Worm (Caenorhabditis elegans) whole organism, L4 larva: ENCODE data around the gene F11A5.16.

Source experiments
- D1046.2 ChIP-seq: fragments of 200-800 bp; sonication (Bioruptor generic); IDR thresholded peaks from 2 replicates; pipeline ENCODE4 v1.3.6; 2022; ENCODE audit warnings: missing genetic modification characterization, missing compliant biosample characterization
- F26F4.8 ChIP-seq: fragments of 200-800 bp; sonication (Bioruptor generic); conservative IDR thresholded peaks from 2 replicates; pipeline ENCODE4 v1.3.6; 2022; ENCODE audit warnings: missing genetic modification characterization, missing compliant biosample characterization
- F44E2.7 ChIP-seq: fragments of 200-800 bp; sonication (Bioruptor generic); IDR thresholded peaks from 2 replicates; pipeline ENCODE4 v2.1.2; 2022; ENCODE audit warnings: missing genetic modification characterization, missing compliant biosample characterization
- R02D3.7 ChIP-seq: fragments of 150-350 bp; sonication (generic microtip); optimal IDR thresholded peaks from 3 replicates; lab custom pipeline; 2014; ENCODE audit warnings: missing biosample characterization, missing genetic modification characterization
- T20F7.1 ChIP-seq: fragments of 200-800 bp; sonication (Bioruptor generic); optimal IDR thresholded peaks from 2 replicates; lab custom pipeline; 2018; ENCODE audit warnings: mild to moderate bottlenecking, missing genetic modification characterization, missing compliant biosample characterization
- T26A8.4 ChIP-seq: fragments of 200-800 bp; sonication (Bioruptor generic); IDR thresholded peaks from 2 replicates; pipeline ENCODE4 v1.3.6; 2022; ENCODE audit warnings: missing genetic modification characterization, missing compliant biosample characterization
- Y105C5A.15 ChIP-seq: fragments of 200-800 bp; sonication (Bioruptor generic); IDR thresholded peaks from 2 replicates; pipeline ENCODE4 v1.3.6; 2022; ENCODE audit warnings: missing genetic modification characterization, missing compliant biosample characterization
- Y48G9A.11 ChIP-seq: fragments of 200-800 bp; sonication (Bioruptor generic); IDR thresholded peaks from 2 replicates; pipeline ENCODE4 v1.3.6; 2022; ENCODE audit warnings: missing genetic modification reagents, missing genetic modification characterization, missing compliant biosample characterization
- ZK337.2 ChIP-seq: fragments of 200-800 bp; sonication (Bioruptor generic); IDR thresholded peaks from 2 replicates; pipeline ENCODE4 v1.3.6; 2022; ENCODE audit warnings: missing genetic modification reagents, missing genetic modification characterization, missing compliant biosample characterization
- ceh-32 ChIP-seq: sonication (generic microtip); optimal IDR thresholded peaks from 2 replicates; lab custom pipeline; 2016; ENCODE audit warnings: mild to moderate bottlenecking, missing genetic modification characterization, missing compliant biosample characterization; ENCODE audit not compliant: poor library complexity
- ces-1 ChIP-seq: fragments of 150-350 bp; sonication (generic microtip); optimal IDR thresholded peaks from 4 replicates; lab custom pipeline; 2014; ENCODE audit warnings: missing biosample characterization, missing genetic modification reagents, missing genetic modification characterization
- cey-2 ChIP-seq: sonication (generic microtip); optimal IDR thresholded peaks from 3 replicates; lab custom pipeline; 2017; ENCODE audit warnings: missing genetic modification characterization, mild to moderate bottlenecking, missing compliant biosample characterization, antibody characterized with exemption, borderline replicate concordance; ENCODE audit not compliant: insufficient read depth
- dmd-6 ChIP-seq: fragments of 200-800 bp; sonication (Bioruptor generic); IDR thresholded peaks from 2 replicates; pipeline ENCODE4 v1.3.6; 2022; ENCODE audit warnings: missing genetic modification reagents, missing genetic modification characterization, missing compliant biosample characterization
- dmd-8 ChIP-seq: fragments of 200-800 bp; sonication (Bioruptor generic); IDR thresholded peaks from 2 replicates; pipeline ENCODE4 v1.3.6; 2022; ENCODE audit warnings: missing genetic modification characterization, missing compliant biosample characterization
- dmd-9 ChIP-seq: fragments of 200-800 bp; sonication (Bioruptor generic); IDR thresholded peaks from 2 replicates; pipeline ENCODE4 v1.3.6; 2022; ENCODE audit warnings: missing genetic modification reagents, missing genetic modification characterization, missing compliant biosample characterization
- duxl-1 ChIP-seq: sonication (generic microtip); optimal IDR thresholded peaks from 2 replicates; lab custom pipeline; 2016; ENCODE audit warnings: mild to moderate bottlenecking, missing genetic modification characterization, moderate library complexity, missing compliant biosample characterization; ENCODE audit not compliant: poor library complexity
- dve-1 ChIP-seq: sonication (generic microtip); optimal IDR thresholded peaks from 2 replicates; lab custom pipeline; 2017; ENCODE audit warnings: antibody characterized with exemption, mild to moderate bottlenecking, missing genetic modification characterization, missing compliant biosample characterization; ENCODE audit not compliant: insufficient read depth
- fos-1 ChIP-seq: fragments of 150-350 bp; optimal IDR thresholded peaks from 2 replicates; lab custom pipeline; 2014; ENCODE audit warnings: missing biosample characterization, missing genetic modification characterization
- hlh-11 ChIP-seq: fragments of 200-800 bp; sonication (Bioruptor generic); optimal IDR thresholded peaks from 2 replicates; lab custom pipeline; 2018; ENCODE audit warnings: mild to moderate bottlenecking, missing genetic modification characterization, missing compliant biosample characterization
- jun-1 ChIP-seq: fragments of 150-350 bp; optimal IDR thresholded peaks from 2 replicates; lab custom pipeline; 2014; ENCODE audit warnings: missing biosample characterization, missing genetic modification reagents, missing genetic modification characterization
- lin-29 ChIP-seq: fragments of 200-800 bp; sonication (Bioruptor generic); IDR thresholded peaks from 2 replicates; pipeline ENCODE4 v1.3.6; 2022; ENCODE audit warnings: missing genetic modification reagents, missing genetic modification characterization, missing compliant biosample characterization
- lin-39 ChIP-seq: fragments of 150-350 bp; optimal IDR thresholded peaks from 2 replicates; lab custom pipeline; 2014; ENCODE audit warnings: missing biosample characterization, missing genetic modification reagents, missing genetic modification characterization
- lir-3 ChIP-seq: sonication (generic microtip); optimal IDR thresholded peaks from 2 replicates; lab custom pipeline; 2016; ENCODE audit warnings: mild to moderate bottlenecking, missing genetic modification characterization, missing compliant biosample characterization
- mxl-3 ChIP-seq: fragments of 200-800 bp; sonication (Bioruptor generic); optimal IDR thresholded peaks from 2 replicates; lab custom pipeline; 2018; ENCODE audit warnings: mild to moderate bottlenecking, missing genetic modification characterization, missing compliant biosample characterization
- nhr-10 ChIP-seq: fragments of 150-350 bp; optimal IDR thresholded peaks from 2 replicates; lab custom pipeline; 2014; ENCODE audit warnings: missing biosample characterization, missing genetic modification characterization
- nhr-102 ChIP-seq: sonication (generic microtip); optimal IDR thresholded peaks from 2 replicates; lab custom pipeline; 2016; ENCODE audit warnings: mild to moderate bottlenecking, missing genetic modification characterization, moderate library complexity, missing compliant biosample characterization
- nhr-111 ChIP-seq: fragments of 200-800 bp; sonication (Bioruptor generic); optimal IDR thresholded peaks from 2 replicates; lab custom pipeline; 2018; ENCODE audit warnings: mild to moderate bottlenecking, missing genetic modification characterization, missing compliant biosample characterization
- nhr-28 ChIP-seq: fragments of 150-350 bp; optimal IDR thresholded peaks from 2 replicates; lab custom pipeline; 2014; ENCODE audit warnings: missing biosample characterization, missing genetic modification characterization
- nhr-6 ChIP-seq: fragments of 150-350 bp; optimal IDR thresholded peaks from 2 replicates; lab custom pipeline; 2014; ENCODE audit warnings: missing biosample characterization, missing genetic modification characterization
- pha-4 ChIP-seq, 2 experiments: fragments of 150-350 bp in 1 of 2; fragments of 200-800 bp in 1 of 2; sonication (Bioruptor generic) in 1 of 2; IDR thresholded peaks in 1 of 2; optimal IDR thresholded peaks in 1 of 2; 2 replicates each; pipeline versions ENCODE4 v1.3.6 to Lab custom; 2014 to 2022; ENCODE audit warnings: missing genetic modification characterization in 2 of 2, missing genetic modification reagents in 2 of 2, missing biosample characterization in 1 of 2, missing compliant biosample characterization in 1 of 2
- php-3 ChIP-seq: fragments of 200-800 bp; sonication (Bioruptor generic); IDR thresholded peaks from 2 replicates; pipeline ENCODE4 v1.3.6; 2022; ENCODE audit warnings: missing genetic modification reagents, missing genetic modification characterization, missing compliant biosample characterization
- pqm-1 ChIP-seq: sonication (generic microtip); optimal IDR thresholded peaks from 2 replicates; lab custom pipeline; 2017; ENCODE audit warnings: missing biosample characterization, missing genetic modification characterization
- saeg-2 ChIP-seq: fragments of 200-800 bp; sonication (Bioruptor generic); IDR thresholded peaks from 2 replicates; pipeline ENCODE4 v1.3.6; 2022; ENCODE audit warnings: missing genetic modification reagents, missing genetic modification characterization, missing compliant biosample characterization
- sdz-12 ChIP-seq: fragments of 200-800 bp; sonication (Bioruptor generic); optimal IDR thresholded peaks from 2 replicates; lab custom pipeline; 2018; ENCODE audit warnings: mild to moderate bottlenecking, missing genetic modification characterization, missing compliant biosample characterization
- set-16 ChIP-seq: fragments of 200-800 bp; sonication (Bioruptor generic); IDR thresholded peaks from 2 replicates; pipeline ENCODE4 v1.3.6; 2022; ENCODE audit warnings: missing genetic modification reagents, missing genetic modification characterization, missing compliant biosample characterization
- snpc-1.2 ChIP-seq: fragments of 200-800 bp; sonication (Bioruptor generic); IDR thresholded peaks from 2 replicates; pipeline ENCODE4 v1.3.6; 2022; ENCODE audit warnings: missing genetic modification reagents, missing genetic modification characterization, missing compliant biosample characterization
- snpc-4 ChIP-seq: fragments of 150-350 bp; optimal IDR thresholded peaks from 2 replicates; lab custom pipeline; 2014; ENCODE audit warnings: missing biosample characterization, missing genetic modification characterization
- unc-130 ChIP-seq: sonication (generic microtip); optimal IDR thresholded peaks from 2 replicates; lab custom pipeline; 2016; ENCODE audit warnings: missing genetic modification reagents, missing genetic modification characterization, missing compliant biosample characterization
- unc-39 ChIP-seq: sonication (generic microtip); optimal IDR thresholded peaks from 2 replicates; lab custom pipeline; 2017; ENCODE audit warnings: missing biosample characterization, missing genetic modification characterization
- unc-62 ChIP-seq, 3 experiments: fragments of 150-350 bp in 1 of 3; sonication (generic microtip); optimal IDR thresholded peaks in 2 of 3; peaks in 1 of 3; 1 replicate in 1 of 3; 2 replicates in 2 of 3; lab custom pipeline; 2014 to 2017; ENCODE audit warnings: missing biosample characterization in 3 of 3, missing genetic modification characterization in 3 of 3, missing genetic modification reagents in 3 of 3, missing genotype in 1 of 3
- zag-1 ChIP-seq: fragments of 150-350 bp; optimal IDR thresholded peaks from 2 replicates; lab custom pipeline; 2014; ENCODE audit warnings: missing biosample characterization, missing genetic modification characterization
- zfp-3 ChIP-seq: fragments of 200-800 bp; sonication (Bioruptor generic); conservative IDR thresholded peaks from 2 replicates; pipeline ENCODE4 v1.3.6; 2022; ENCODE audit warnings: missing genetic modification reagents, missing genetic modification characterization, missing compliant biosample characterization
- zip-11 ChIP-seq: fragments of 200-800 bp; sonication (Bioruptor generic); IDR thresholded peaks from 2 replicates; pipeline ENCODE4 v1.3.6; 2022; ENCODE audit warnings: missing genetic modification characterization, missing compliant biosample characterization
- zip-2 ChIP-seq: fragments of 150-350 bp; optimal IDR thresholded peaks from 2 replicates; lab custom pipeline; 2014; ENCODE audit warnings: missing biosample characterization, missing genetic modification characterization
- ztf-11 ChIP-seq: fragments of 150-350 bp; optimal IDR thresholded peaks from 2 replicates; lab custom pipeline; 2014; ENCODE audit warnings: missing biosample characterization, missing genetic modification characterization

Gene F11A5.16

DNA sequence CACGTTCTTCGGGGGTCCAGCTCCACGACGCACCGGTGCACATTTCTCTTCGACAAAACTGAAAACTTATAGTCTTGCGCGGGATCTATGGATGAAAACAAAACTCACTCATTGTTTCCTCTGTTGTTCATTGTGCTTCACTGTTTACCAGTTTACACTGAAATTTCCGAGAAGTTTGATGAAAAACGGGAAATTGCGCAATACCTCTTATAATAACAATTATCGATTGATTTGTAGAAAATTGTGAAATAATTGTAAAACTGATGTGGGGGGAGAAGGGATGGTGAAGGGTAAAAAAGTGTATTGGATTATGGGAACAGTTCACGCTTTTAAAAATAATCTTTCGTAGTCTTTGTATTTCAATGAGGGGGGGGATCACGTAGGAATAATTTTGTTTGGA, 18.7 kb downstream of the F11A5.16 start:
- TF ChIP-seq unc-62 (GFP tag; optimal IDR thresholded peaks at IDR 0.05 in 1 of 2; lab: Kevin White, UChicago) = peak in 1 of 2 experiments; percentile 97
- TF ChIP-seq unc-62 (tag; optimal IDR thresholded peaks at IDR 0.05; lab: Kevin White, UChicago) = no peak
- TF ChIP-seq jun-1 (tag; lab: Kevin White, UChicago) = no peak
- TF ChIP-seq ztf-11 (tag; lab: Kevin White, UChicago) = no peak
- no peak for TF ChIP-seq D1046.2 (GFP tag; lab: Robert Waterston, UW)

DNA sequence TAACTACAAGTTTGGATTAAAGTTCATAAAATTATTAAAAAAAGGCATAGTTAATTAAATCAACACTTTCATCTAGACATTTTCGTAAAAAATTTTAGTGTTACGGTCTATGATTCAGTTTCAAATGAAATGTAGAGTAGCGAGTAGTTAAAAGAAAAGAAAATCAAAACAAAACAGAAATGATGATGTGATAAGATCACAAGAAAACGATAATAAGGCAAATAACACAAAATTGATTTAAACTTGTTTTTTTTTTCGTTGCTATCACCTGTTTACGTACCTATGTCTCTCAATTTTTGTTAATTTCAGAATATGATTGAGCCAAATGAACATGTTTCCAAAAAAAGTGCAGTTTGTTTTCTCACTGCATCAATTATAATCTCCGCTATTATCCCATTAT, 19.1 kb downstream of the F11A5.16 start, which contains the start of the genes F21H7.2 and F21H7.12:
Gene F21H7.2 (minus strand): TSS at position 101 of the 400 bp plus-strand sequence.
Gene F21H7.12 (plus strand): TSS at position 270 of the 400 bp plus-strand sequence.
- no peak for TF ChIP-seq sdz-12 (GFP tag; lab: Kevin White, UChicago)
- TF ChIP-seq set-16 (GFP tag; lab: Robert Waterston, UW) = no peak
- no peak for TF ChIP-seq nhr-111 (GFP tag; lab: Kevin White, UChicago)
- no peak for TF ChIP-seq lin-39 (tag; lab: Kevin White, UChicago)
- no peak for TF ChIP-seq zag-1
- no peak for TF ChIP-seq nhr-102
- no peak for TF ChIP-seq saeg-2
- TF ChIP-seq zip-11 (GFP tag; lab: Robert Waterston, UW) = no peak
- TF ChIP-seq duxl-1 (tag; lab: Kevin White, UChicago) = no peak
- no peak for TF ChIP-seq mxl-3 (GFP tag; lab: Kevin White, UChicago)
- no peak for TF ChIP-seq unc-39 (tag; lab: Kevin White, UChicago)
- TF ChIP-seq R02D3.7 = no peak
- TF ChIP-seq unc-130 (GFP tag; lab: Kevin White, UChicago) = no peak
- TF ChIP-seq ceh-32 (tag; lab: Kevin White, UChicago) = no peak
- no peak for TF ChIP-seq nhr-6 (tag; lab: Kevin White, UChicago)

DNA sequence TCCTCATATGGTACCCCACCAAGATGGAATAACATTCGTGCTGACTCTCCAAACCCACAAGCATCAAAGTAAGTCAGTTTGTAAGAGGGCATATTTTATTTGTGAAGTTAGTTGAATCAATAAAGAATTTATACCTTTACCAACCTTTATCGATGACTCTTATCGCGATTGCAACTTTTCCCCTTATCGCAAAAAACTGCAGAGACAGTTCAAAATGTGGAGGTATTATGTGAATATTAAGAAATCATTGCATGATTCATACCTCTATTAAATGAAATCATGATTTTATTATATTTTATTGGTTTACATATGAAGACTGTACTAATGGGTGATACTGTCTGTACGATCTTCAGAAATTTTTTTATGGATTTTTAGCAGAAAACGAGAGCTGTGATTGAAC, 21.4 kb downstream of the F11A5.16 start, which contains the start of gene gst-22:
Gene gst-22 (minus strand): TSS at position 103 of the 400 bp plus-strand sequence.
- TF ChIP-seq pha-4 (GFP tag; IDR thresholded peaks at IDR 0.05; lab: Robert Waterston, UW) = no peak
- TF ChIP-seq pha-4 (tag; optimal IDR thresholded peaks at IDR 0.05; lab: Kevin White, UChicago) = no peak
- TF ChIP-seq zip-2 (tag; lab: Kevin White, UChicago) = no peak
- TF ChIP-seq php-3 (GFP tag; lab: Robert Waterston, UW) = peak; percentile 87
- TF ChIP-seq lir-3 (tag; lab: Kevin White, UChicago) = no peak
- no peak for TF ChIP-seq nhr-10
- TF ChIP-seq ZK337.2 = no peak
- TF ChIP-seq F26F4.8 (GFP tag; lab: Robert Waterston, UW) = no peak
- no peak for TF ChIP-seq fos-1 (tag; lab: Kevin White, UChicago)
- TF ChIP-seq T20F7.1 (GFP tag; lab: Kevin White, UChicago) = no peak
- no peak for TF ChIP-seq F44E2.7 (GFP tag; lab: Robert Waterston, UW)
- no peak for TF ChIP-seq mxl-3 (GFP tag; lab: Kevin White, UChicago)
- TF ChIP-seq ceh-32 (tag; lab: Kevin White, UChicago) = no peak
- TF ChIP-seq Y105C5A.15 (GFP tag; lab: Robert Waterston, UW) = no peak
- no peak for TF ChIP-seq nhr-102
- TF ChIP-seq dmd-8 (GFP tag; lab: Robert Waterston, UW) = no peak
- no peak for TF ChIP-seq jun-1 (tag; lab: Kevin White, UChicago)
- no peak for TF ChIP-seq zag-1
- no peak for TF ChIP-seq T26A8.4
- TF ChIP-seq hlh-11 = peak; percentile 24
- TF ChIP-seq cey-2 (tag; lab: Kevin White, UChicago) = no peak
- no peak for TF ChIP-seq unc-39 (tag; lab: Kevin White, UChicago)
- TF ChIP-seq dmd-9 (GFP tag; lab: Robert Waterston, UW) = no peak
- peak; percentile 82 for TF ChIP-seq pqm-1 (tag; lab: Kevin White, UChicago)
- no peak for TF ChIP-seq sdz-12 (GFP tag; lab: Kevin White, UChicago)
- peak; percentile 82 for TF ChIP-seq dmd-6 (GFP tag; lab: Robert Waterston, UW)
- no peak for TF ChIP-seq Y48G9A.11 (GFP tag; lab: Robert Waterston, UW)
- no peak for TF ChIP-seq snpc-4
- TF ChIP-seq lin-29 (GFP tag; lab: Robert Waterston, UW) = no peak
- TF ChIP-seq dve-1 (tag; lab: Kevin White, UChicago) = no peak
- TF ChIP-seq D1046.2 (GFP tag; lab: Robert Waterston, UW) = no peak
- TF ChIP-seq zfp-3 = no peak
- TF ChIP-seq snpc-1.2 (GFP tag; lab: Robert Waterston, UW) = no peak
- TF ChIP-seq nhr-111 (GFP tag; lab: Kevin White, UChicago) = no peak
- TF ChIP-seq nhr-28 (tag; lab: Kevin White, UChicago) = peak; percentile 44
- TF ChIP-seq ces-1 = no peak
